Fruit fly (Drosophila melanogaster) whole organism, wandering third instar larva: Measurements from ENCODE around the gene CG10513.
A peak's percentile ranks its signal among the peaks of the same experiment; 100 is the strongest.

ENCODE experiments used
- Abd-B ChIP-seq: fragments of >200 bp; optimal IDR thresholded peaks from 2 replicates; lab custom pipeline; 2017; ENCODE audit warnings: missing biosample characterization, missing genetic modification characterization
- CG32264 ChIP-seq: fragments of 200-800 bp; sonication (Bioruptor generic); optimal IDR thresholded peaks from 2 replicates; lab custom pipeline; 2016; ENCODE audit warnings: missing biosample characterization, missing genetic modification characterization
- CG9705 ChIP-seq: fragments of 200-800 bp; sonication (Bioruptor generic); optimal IDR thresholded peaks from 2 replicates; lab custom pipeline; 2018; ENCODE audit warnings: missing biosample characterization, mild to moderate bottlenecking, missing genetic modification characterization
- CrebA ChIP-seq: fragments of 200-800 bp; sonication (Bioruptor generic); optimal IDR thresholded peaks from 2 replicates; lab custom pipeline; 2016; ENCODE audit warnings: missing biosample characterization, mild to moderate bottlenecking, missing genetic modification characterization, borderline replicate concordance
- Dfd ChIP-seq: fragments of >200 bp; optimal IDR thresholded peaks from 2 replicates; lab custom pipeline; 2017; ENCODE audit warnings: missing biosample characterization, missing genetic modification characterization
- Dif ChIP-seq: fragments of 200-275, 200-300 bp; sonication (Bioruptor generic); optimal IDR thresholded peaks from 2 replicates; lab custom pipeline; 2018; ENCODE audit warnings: missing biosample characterization, missing genetic modification characterization; ENCODE audit not compliant: partially characterized antibody
- GATAd ChIP-seq: sonication (Bioruptor generic); optimal IDR thresholded peaks from 2 replicates; lab custom pipeline; 2016; ENCODE audit warnings: missing biosample characterization, missing genetic modification characterization
- HLH106 ChIP-seq: fragments of 200-800 bp; optimal IDR thresholded peaks from 3 replicates; lab custom pipeline; 2019; ENCODE audit warnings: missing biosample characterization, mild to moderate bottlenecking, missing genetic modification characterization, moderate library complexity
- Hnf4 ChIP-seq: fragments of 200-800 bp; sonication (Bioruptor generic); optimal IDR thresholded peaks from 2 replicates; lab custom pipeline; 2016; ENCODE audit warnings: missing biosample characterization, mild to moderate bottlenecking, missing genetic modification characterization
- Hr78 ChIP-seq: fragments of >200 bp; optimal IDR thresholded peaks from 2 replicates; lab custom pipeline; 2017; ENCODE audit warnings: missing biosample characterization, missing genetic modification characterization
- Hr83 ChIP-seq: fragments of 200-300 bp; sonication (Bioruptor generic); optimal IDR thresholded peaks from 2 replicates; lab custom pipeline; 2016; ENCODE audit warnings: missing biosample characterization, mild to moderate bottlenecking, missing genetic modification characterization, moderate library complexity; ENCODE audit not compliant: poor library complexity, severe bottlenecking
- Jra ChIP-seq: sonication (Bioruptor generic); optimal IDR thresholded peaks from 2 replicates; lab custom pipeline; 2016; ENCODE audit warnings: missing biosample characterization, missing genetic modification characterization
- Mio ChIP-seq: sonication (Bioruptor generic); optimal IDR thresholded peaks from 2 replicates; lab custom pipeline; 2016; ENCODE audit warnings: missing biosample characterization, missing genetic modification characterization
- Myc ChIP-seq: fragments of >200 bp; optimal IDR thresholded peaks from 2 replicates; lab custom pipeline; 2017
- N ChIP-seq: fragments of >200 bp; optimal IDR thresholded peaks from 2 replicates; lab custom pipeline; 2018; ENCODE audit warnings: missing biosample characterization, missing external identifiers, missing genetic modification characterization
- OdsH ChIP-seq: fragments of 200-800 bp; sonication (Bioruptor generic); optimal IDR thresholded peaks from 2 replicates; lab custom pipeline; 2016; ENCODE audit warnings: missing biosample characterization, mild to moderate bottlenecking, missing genetic modification characterization
- Rel ChIP-seq, 2 experiments: fragments of 200-800 bp; sonication (Bioruptor generic) in 1 of 2; optimal IDR thresholded peaks; 2 replicates in 1 of 2; 3 replicates in 1 of 2; lab custom pipeline; 2016 to 2019; ENCODE audit warnings: mild to moderate bottlenecking in 2 of 2, missing biosample characterization in 2 of 2, missing genetic modification characterization in 2 of 2, moderate library complexity in 1 of 2
- Sp1 ChIP-seq: fragments of 200-800 bp; sonication (Bioruptor generic); optimal IDR thresholded peaks from 3 replicates; lab custom pipeline; 2019; ENCODE audit warnings: missing biosample characterization, mild to moderate bottlenecking, missing genetic modification characterization, moderate library complexity
- Vsx2 ChIP-seq: fragments of 200-300, 225-300 bp; sonication (Bioruptor generic); optimal IDR thresholded peaks from 2 replicates; lab custom pipeline; 2018; ENCODE audit warnings: missing biosample characterization, missing genetic modification characterization; ENCODE audit not compliant: partially characterized antibody
- br ChIP-seq: fragments of 200-800 bp; sonication (Bioruptor generic); optimal IDR thresholded peaks from 2 replicates; lab custom pipeline; 2016; ENCODE audit warnings: missing biosample characterization, missing genetic modification characterization
- dl ChIP-seq, 2 experiments: fragments of 175-275, 200-275 bp in 1 of 2; fragments of 200-275 bp in 1 of 2; sonication (Bioruptor generic); optimal IDR thresholded peaks; lab custom pipeline; 2018; ENCODE audit warnings: mild to moderate bottlenecking in 2 of 2, missing biosample characterization in 2 of 2, missing genetic modification characterization in 2 of 2, moderate library complexity in 2 of 2; ENCODE audit not compliant: partially characterized antibody in 2 of 2, insufficient read depth in 1 of 2
- dmrt93B ChIP-seq: fragments of 200-800 bp; sonication (Bioruptor generic); optimal IDR thresholded peaks from 2 replicates; lab custom pipeline; 2018; ENCODE audit warnings: missing biosample characterization, mild to moderate bottlenecking, missing genetic modification characterization
- ey ChIP-seq: fragments of 200-800 bp; sonication (Bioruptor generic); optimal IDR thresholded peaks from 2 replicates; lab custom pipeline; 2016; ENCODE audit warnings: missing biosample characterization, missing genetic modification characterization
- foxo ChIP-seq, 2 experiments: fragments of 200-800 bp; sonication (Bioruptor generic); optimal IDR thresholded peaks; 2 replicates in 1 of 2; 3 replicates in 1 of 2; lab custom pipeline; 2016 to 2017; ENCODE audit warnings: missing biosample characterization in 2 of 2, missing genetic modification characterization in 2 of 2
- fru ChIP-seq: fragments of 200-800 bp; sonication (Bioruptor generic); optimal IDR thresholded peaks from 3 replicates; lab custom pipeline; 2016; ENCODE audit warnings: missing biosample characterization, mild to moderate bottlenecking, missing genetic modification characterization
- h ChIP-seq: fragments of 200-800 bp; sonication (Bioruptor generic); optimal IDR thresholded peaks from 3 replicates; lab custom pipeline; 2016; ENCODE audit warnings: missing biosample characterization, mild to moderate bottlenecking, missing genetic modification characterization
- jim ChIP-seq: fragments of 175-275, 200-325 bp; sonication (Bioruptor generic); optimal IDR thresholded peaks from 2 replicates; lab custom pipeline; 2016; ENCODE audit warnings: missing biosample characterization, mild to moderate bottlenecking, missing genetic modification characterization
- lola ChIP-seq: fragments of >200 bp; optimal IDR thresholded peaks from 2 replicates; lab custom pipeline; 2017; ENCODE audit warnings: missing biosample characterization, missing genetic modification characterization
- pan ChIP-seq: fragments of >200 bp; optimal IDR thresholded peaks from 2 replicates; lab custom pipeline; 2017
- psq ChIP-seq: fragments of 200-800 bp; sonication (Bioruptor generic); optimal IDR thresholded peaks from 3 replicates; lab custom pipeline; 2017; ENCODE audit warnings: missing biosample characterization, mild to moderate bottlenecking, missing genetic modification characterization, moderate library complexity
- rgr ChIP-seq: fragments of 200-800 bp; sonication (Bioruptor generic); optimal IDR thresholded peaks from 3 replicates; lab custom pipeline; 2016; ENCODE audit warnings: missing biosample characterization, mild to moderate bottlenecking, missing genetic modification characterization
- sage ChIP-seq: fragments of 200-800 bp; sonication (Bioruptor generic); optimal IDR thresholded peaks from 2 replicates; lab custom pipeline; 2016; ENCODE audit warnings: missing biosample characterization, mild to moderate bottlenecking, missing genetic modification characterization
- sv ChIP-seq: fragments of 200-800 bp; sonication (Bioruptor generic); optimal IDR thresholded peaks from 3 replicates; lab custom pipeline; 2016; ENCODE audit warnings: missing biosample characterization, missing genetic modification characterization
- tai ChIP-seq: sonication (Bioruptor generic); optimal IDR thresholded peaks from 2 replicates; lab custom pipeline; 2016; ENCODE audit warnings: missing biosample characterization, missing genetic modification characterization
- usp ChIP-seq: fragments of >200 bp; optimal IDR thresholded peaks from 2 replicates; lab custom pipeline; 2017; ENCODE audit warnings: missing biosample characterization, missing genetic modification characterization
- woc ChIP-seq: sonication (Bioruptor generic); optimal IDR thresholded peaks from 2 replicates; lab custom pipeline; 2016; ENCODE audit warnings: missing biosample characterization, mild to moderate bottlenecking, missing genetic modification characterization

The CG10513 gene

DNA sequence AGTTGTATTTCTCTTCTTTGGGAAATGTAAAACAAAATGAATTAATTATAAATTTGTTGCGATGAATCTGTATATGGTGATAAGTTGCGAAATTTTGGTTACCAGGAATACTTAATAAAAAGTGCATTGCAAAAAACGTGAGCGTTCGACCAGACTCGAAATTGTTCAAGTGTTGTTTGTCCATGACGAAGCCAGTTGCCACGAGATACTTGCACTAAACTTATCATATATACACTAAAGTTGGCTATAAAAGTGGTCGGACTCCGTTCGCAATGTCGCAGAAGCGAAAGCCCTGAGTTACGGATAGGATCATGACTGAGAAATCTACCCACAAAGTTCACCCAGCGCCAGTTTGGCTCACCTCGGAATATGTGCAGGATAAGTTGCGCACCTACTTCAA lies 3.5 kb downstream of the CG10513 start, which contains the start of gene CG11878:
CG11878 (plus strand) TSS at position 301 of the 400 bp plus-strand sequence.
- TF ChIP-seq h (GFP tag; lab: Kevin White, UChicago) (no peak), psq (no peak), Hr83 (GFP tag; lab: Kevin White, UChicago) (no peak), Mio (GFP tag; lab: Kevin White, UChicago) (no peak), Abd-B (GFP tag; lab: Kevin White, UChicago) (no peak), ey (GFP tag; lab: Kevin White, UChicago) (no peak), N (GFP tag; lab: Kevin White, UChicago) (no peak), br (GFP tag; lab: Kevin White, UChicago) (no peak), foxo (GFP tag; optimal IDR thresholded peaks at IDR 0.05; lab: Kevin White, UChicago) (no peak)

DNA sequence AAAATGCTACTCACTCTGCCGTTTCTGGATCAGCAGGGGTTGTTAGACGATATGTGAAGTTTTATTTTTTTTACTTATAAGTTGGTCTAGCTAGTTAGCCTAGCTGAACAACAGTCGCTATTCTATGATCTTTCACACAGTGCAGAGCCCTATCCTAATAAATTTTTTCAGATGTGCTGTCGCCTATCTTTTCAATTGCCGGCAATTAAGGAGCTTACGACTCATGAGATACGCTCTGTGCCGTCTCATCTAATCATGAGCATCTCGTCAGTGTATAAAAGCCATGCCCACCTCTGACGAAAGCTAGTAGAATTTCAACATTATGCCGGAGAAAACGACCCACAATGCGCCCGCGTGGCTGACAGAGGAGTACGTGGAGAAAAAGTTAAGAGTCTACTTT lies 7.1 kb downstream of the CG10513 start, which contains the start of the genes CG11889 and CG11891:
CG11889 (plus strand) TSS at position 301 of the 400 bp plus-strand sequence.
CG11891 (plus strand) TSS at position 301 of the 400 bp plus-strand sequence.
- no peak for TF ChIP-seq jim (GFP tag; lab: Kevin White, UChicago)
- TF ChIP-seq ey (GFP tag; lab: Kevin White, UChicago): no peak
- TF ChIP-seq pan (lab: Kevin White, UChicago): no peak
- TF ChIP-seq Sp1: no peak
- TF ChIP-seq CrebA (GFP tag; lab: Kevin White, UChicago): no peak
- no peak for TF ChIP-seq fru (GFP tag; lab: Kevin White, UChicago)
- TF ChIP-seq Hnf4 (GFP tag; lab: Kevin White, UChicago): no peak
- no peak for TF ChIP-seq dmrt93B (GFP tag; lab: Kevin White, UChicago)
- no peak for TF ChIP-seq CG9705 (GFP tag; lab: Kevin White, UChicago)
- no peak for TF ChIP-seq sv (GFP tag; lab: Kevin White, UChicago)
- no peak for TF ChIP-seq HLH106 (tag; lab: Kevin White, UChicago)
- TF ChIP-seq Hr78 (GFP tag; lab: Kevin White, UChicago): no peak
- TF ChIP-seq lola (GFP tag; lab: Kevin White, UChicago): no peak
- TF ChIP-seq Abd-B (GFP tag; lab: Kevin White, UChicago): no peak
- TF ChIP-seq OdsH (GFP tag; lab: Kevin White, UChicago): no peak
- TF ChIP-seq rgr (GFP tag; lab: Kevin White, UChicago): no peak

DNA sequence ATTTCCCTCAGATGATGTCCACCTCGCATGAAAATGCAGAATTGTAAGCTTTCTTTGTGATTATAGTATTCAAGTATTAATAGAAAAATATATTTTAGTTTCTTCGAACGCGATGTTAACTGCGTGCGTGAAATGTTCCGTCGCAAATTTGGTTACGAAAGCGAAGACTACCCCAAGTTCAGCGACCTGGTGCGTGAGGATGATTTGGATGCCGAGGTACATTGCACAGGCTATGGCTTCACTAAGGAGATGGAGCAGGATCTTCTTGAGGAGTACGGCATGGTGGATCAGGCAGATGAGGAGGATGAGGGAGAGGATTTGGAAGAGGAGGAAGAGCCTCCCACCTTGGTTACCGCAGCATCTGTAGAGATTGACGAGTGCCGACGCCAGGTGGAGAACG lies 10.3 kb downstream of the CG10513 start:
- TF ChIP-seq rgr (GFP tag; lab: Kevin White, UChicago) (no peak), usp (GFP tag; lab: Kevin White, UChicago) (no peak), tai (GFP tag; lab: Kevin White, UChicago) (no peak), Jra (no peak), jim (GFP tag; lab: Kevin White, UChicago) (no peak), Hr83 (GFP tag; lab: Kevin White, UChicago) (no peak), ey (GFP tag; lab: Kevin White, UChicago) (no peak), Dfd (GFP tag; lab: Kevin White, UChicago) (no peak), lola (GFP tag; lab: Kevin White, UChicago) (no peak), Mio (GFP tag; lab: Kevin White, UChicago) (no peak), foxo (GFP tag; optimal IDR thresholded peaks at IDR 0.05; lab: Kevin White, UChicago) (no peak), CrebA (GFP tag; lab: Kevin White, UChicago) (no peak), Myc (no peak), Dif (GFP tag; lab: Kevin White, UChicago) (no peak), sv (GFP tag; lab: Kevin White, UChicago) (no peak), dl (GFP tag; optimal IDR thresholded peaks at IDR 0.05; lab: Kevin White, UChicago; ENCODE audit: insufficient read depth in 1 of 2, partially characterized antibody in 2 of 2) (no peak), fru (GFP tag; lab: Kevin White, UChicago) (no peak), OdsH (GFP tag; lab: Kevin White, UChicago) (no peak), Abd-B (GFP tag; lab: Kevin White, UChicago) (no peak)
- TF ChIP-seq, all 38 proteins: peak for 0

DNA sequence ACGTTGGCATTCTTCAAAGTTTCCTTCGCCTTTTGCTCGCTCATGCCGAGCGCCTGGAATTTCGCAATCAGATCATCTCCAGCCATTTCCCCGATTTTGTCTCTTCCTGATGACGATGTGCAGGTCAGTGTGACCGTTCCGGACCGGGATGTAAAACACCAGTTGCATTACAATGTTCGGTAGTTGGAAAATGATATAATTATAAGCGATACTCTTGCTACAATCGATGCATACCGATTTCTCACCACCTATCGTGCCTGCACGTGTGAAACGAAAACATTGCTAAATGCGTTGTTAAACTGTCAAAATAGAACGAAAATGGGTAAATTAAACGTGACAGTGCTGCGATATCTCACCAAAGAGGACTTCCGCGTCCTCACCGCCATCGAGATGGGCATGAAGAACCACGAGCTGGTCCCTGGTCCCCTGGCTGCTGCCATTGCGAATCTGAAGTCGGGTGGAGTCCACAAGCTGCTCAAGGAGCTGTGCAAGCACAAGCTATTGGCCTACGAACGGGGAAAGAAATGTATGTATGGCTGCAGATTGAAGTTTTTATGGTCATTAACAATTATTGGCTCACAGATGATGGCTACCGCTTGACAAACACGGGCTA lies 11.3 kb downstream of the CG10513 start, which contains the start of the genes GlnRS and RIOK2:
GlnRS (minus strand) TSS at position 133 of the 613 bp plus-strand sequence.
RIOK2 (plus strand) TSS at position 256 of the 613 bp plus-strand sequence.
- TF ChIP-seq psq: no peak
- no peak for TF ChIP-seq usp (GFP tag; lab: Kevin White, UChicago)
- TF ChIP-seq Hr78 (GFP tag; lab: Kevin White, UChicago): peak; percentile 79
- no peak for TF ChIP-seq Hr83 (GFP tag; lab: Kevin White, UChicago)
- TF ChIP-seq br (GFP tag; lab: Kevin White, UChicago): no peak
- no peak for TF ChIP-seq Vsx2 (GFP tag; lab: Kevin White, UChicago)
- no peak for TF ChIP-seq Hnf4 (GFP tag; lab: Kevin White, UChicago)
- TF ChIP-seq rgr (GFP tag; lab: Kevin White, UChicago): no peak
- TF ChIP-seq sv (GFP tag; lab: Kevin White, UChicago): no peak
- no peak for TF ChIP-seq Dif (GFP tag; lab: Kevin White, UChicago)
- no peak for TF ChIP-seq sage (GFP tag; lab: Kevin White, UChicago)
- no peak for TF ChIP-seq CG9705 (GFP tag; lab: Kevin White, UChicago)
- no peak for TF ChIP-seq lola (GFP tag; lab: Kevin White, UChicago)
- TF ChIP-seq OdsH (GFP tag; lab: Kevin White, UChicago): no peak
- TF ChIP-seq CG32264 (GFP tag; lab: Kevin White, UChicago): no peak
- no peak for TF ChIP-seq fru (GFP tag; lab: Kevin White, UChicago)
- no peak for TF ChIP-seq GATAd (GFP tag; lab: Kevin White, UChicago)
- TF ChIP-seq pan (lab: Kevin White, UChicago): no peak
- no peak for TF ChIP-seq Mio (GFP tag; lab: Kevin White, UChicago)
- TF ChIP-seq Rel (GFP tag; optimal IDR thresholded peaks at IDR 0.05; lab: Kevin White, UChicago): no peak
- peak; percentile 54 for TF ChIP-seq Rel (tag; optimal IDR thresholded peaks at IDR 0.05; lab: Kevin White, UChicago)
- TF ChIP-seq tai (GFP tag; lab: Kevin White, UChicago): no peak
- no peak for TF ChIP-seq CrebA (GFP tag; lab: Kevin White, UChicago)
- TF ChIP-seq N (GFP tag; lab: Kevin White, UChicago): peak; percentile 100
- no peak for TF ChIP-seq Dfd (GFP tag; lab: Kevin White, UChicago)
- TF ChIP-seq dmrt93B (GFP tag; lab: Kevin White, UChicago): no peak
- peak; percentile 75 for TF ChIP-seq Myc
- TF ChIP-seq h (GFP tag; lab: Kevin White, UChicago): no peak
- TF ChIP-seq woc (GFP tag; lab: Kevin White, UChicago): no peak
